Worm (Caenorhabditis elegans) whole organism, late embryonic: ENCODE data around the gene Y105C5A.8.

Source experiments
- ama-1 ChIP-seq: fragments of 150-350 bp; optimal IDR thresholded peaks from 2 replicates; lab custom pipeline; 2014
- ceh-14 ChIP-seq: sonication (generic microtip); optimal IDR thresholded peaks from 2 replicates; lab custom pipeline; 2016; ENCODE audit warnings: missing genotype, missing genetic modification characterization, missing compliant biosample characterization
- ceh-9 ChIP-seq: sonication (generic microtip); optimal IDR thresholded peaks from 2 replicates; lab custom pipeline; 2016; ENCODE audit warnings: mild to moderate bottlenecking, missing genetic modification characterization, inconsistent platforms, missing compliant biosample characterization
- ets-4 ChIP-seq: sonication (generic microtip); optimal IDR thresholded peaks from 2 replicates; lab custom pipeline; 2016; ENCODE audit warnings: missing genetic modification characterization, missing compliant biosample characterization
- fkh-10 ChIP-seq: fragments of 150-350 bp; optimal IDR thresholded peaks from 2 replicates; lab custom pipeline; 2014; ENCODE audit warnings: missing biosample characterization, missing genetic modification reagents, missing genetic modification characterization
- hlh-13 ChIP-seq: fragments of 200-800 bp; sonication (Bioruptor generic); optimal IDR thresholded peaks from 2 replicates; lab custom pipeline; 2018; ENCODE audit warnings: mild to moderate bottlenecking, missing genetic modification characterization, missing compliant biosample characterization
- lim-6 ChIP-seq: sonication (generic microtip); optimal IDR thresholded peaks from 2 replicates; lab custom pipeline; 2016; ENCODE audit warnings: missing genetic modification characterization, missing compliant biosample characterization
- nfya-1 ChIP-seq: sonication (generic microtip); optimal IDR thresholded peaks from 2 replicates; lab custom pipeline; 2017; ENCODE audit warnings: missing genetic modification characterization, mild to moderate bottlenecking, missing compliant biosample characterization, antibody characterized with exemption, moderate library complexity
- nhr-11 ChIP-seq: fragments of 150-350 bp; optimal IDR thresholded peaks from 2 replicates; lab custom pipeline; 2014; ENCODE audit warnings: missing biosample characterization, missing genetic modification characterization
- pag-3 ChIP-seq: sonication (generic microtip); optimal IDR thresholded peaks from 2 replicates; lab custom pipeline; 2016; ENCODE audit warnings: missing compliant biosample characterization, missing genetic modification characterization, borderline replicate concordance
- pha-2 ChIP-seq: sonication (generic microtip); optimal IDR thresholded peaks from 2 replicates; lab custom pipeline; 2017; ENCODE audit warnings: mild to moderate bottlenecking, missing genetic modification characterization, missing compliant biosample characterization
- pqm-1 ChIP-seq: sonication (generic microtip); optimal IDR thresholded peaks from 2 replicates; lab custom pipeline; 2016; ENCODE audit warnings: missing genetic modification characterization, missing compliant biosample characterization
- ref-2 ChIP-seq: sonication (generic microtip); optimal IDR thresholded peaks from 2 replicates; lab custom pipeline; 2016; ENCODE audit warnings: missing genetic modification characterization, missing compliant biosample characterization
- tbx-2 ChIP-seq: sonication (generic microtip); optimal IDR thresholded peaks from 2 replicates; lab custom pipeline; 2016; ENCODE audit warnings: missing genetic modification characterization, missing compliant biosample characterization

DNA sequence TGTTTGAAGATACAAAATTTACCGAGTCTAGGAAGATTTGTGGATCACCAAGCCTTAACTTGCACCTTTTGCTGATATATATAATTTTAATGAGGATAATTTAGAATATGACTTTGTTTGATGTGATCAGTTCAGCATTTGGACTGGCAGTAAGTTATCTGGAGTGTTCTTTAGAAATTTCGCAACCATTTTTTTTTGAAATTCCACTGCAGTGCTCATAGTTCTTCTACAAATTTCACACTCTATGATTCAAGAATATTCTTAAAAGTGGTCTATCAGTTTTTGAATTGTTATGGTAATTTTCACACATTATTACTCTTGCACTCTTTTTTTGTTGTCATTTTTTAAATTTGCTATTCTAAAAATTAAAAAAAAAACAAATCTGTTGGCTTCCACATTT lies 22.4 kb upstream of the Y105C5A.8 start:
- TF ChIP-seq ets-4 (tag; lab: Kevin White, UChicago) = no peak
- no peak for TF ChIP-seq ref-2 (tag; lab: Kevin White, UChicago)
- TF ChIP-seq ceh-9 = no peak
- TF ChIP-seq pqm-1 = no peak
- TF ChIP-seq nhr-11 (tag; lab: Kevin White, UChicago) = no peak
- no peak for TF ChIP-seq ama-1 (lab: Kevin White, UChicago)
- no peak for TF ChIP-seq hlh-13 (GFP tag; lab: Kevin White, UChicago)
- TF ChIP-seq fkh-10 (GFP tag; lab: Kevin White, UChicago) = no peak
- no peak for TF ChIP-seq nfya-1
- no peak for TF ChIP-seq pag-3
- TF ChIP-seq pha-2 (tag; lab: Kevin White, UChicago) = no peak
- TF ChIP-seq ceh-14 (tag; lab: Kevin White, UChicago) = no peak
- TF ChIP-seq lim-6 (tag; lab: Kevin White, UChicago) = no peak
- TF ChIP-seq tbx-2 (tag; lab: Kevin White, UChicago) = no peak
